Worm (Caenorhabditis elegans) whole organism, late embryonic: ENCODE measurements around the gene fbxb-106.

Experiments used
- T23F11.4 ChIP-seq: fragments of 200-800 bp; sonication (Bioruptor generic); optimal IDR thresholded peaks from 2 replicates; lab custom pipeline; 2018; ENCODE audit warnings: mild to moderate bottlenecking, missing genetic modification characterization, missing compliant biosample characterization
- ama-1 ChIP-seq: fragments of 150-350 bp; optimal IDR thresholded peaks from 2 replicates; lab custom pipeline; 2014
- ceh-45 ChIP-seq: fragments of 200-800 bp; sonication (Bioruptor generic); IDR thresholded peaks from 2 replicates; pipeline ENCODE4 v1.3.6; 2022; ENCODE audit warnings: missing genetic modification reagents, missing genetic modification characterization, missing compliant biosample characterization
- dve-1 ChIP-seq: sonication (generic microtip); optimal IDR thresholded peaks from 2 replicates; lab custom pipeline; 2017; ENCODE audit warnings: antibody characterized with exemption, mild to moderate bottlenecking, missing genetic modification characterization, missing compliant biosample characterization
- fkh-10 ChIP-seq: fragments of 150-350 bp; optimal IDR thresholded peaks from 2 replicates; lab custom pipeline; 2014; ENCODE audit warnings: missing biosample characterization, missing genetic modification reagents, missing genetic modification characterization
- nfya-1 ChIP-seq: sonication (generic microtip); optimal IDR thresholded peaks from 2 replicates; lab custom pipeline; 2017; ENCODE audit warnings: missing genetic modification characterization, mild to moderate bottlenecking, missing compliant biosample characterization, antibody characterized with exemption, moderate library complexity
- nhr-11 ChIP-seq: fragments of 150-350 bp; optimal IDR thresholded peaks from 2 replicates; lab custom pipeline; 2014; ENCODE audit warnings: missing biosample characterization, missing genetic modification characterization
- pat-9 ChIP-seq: fragments of 200-800 bp; sonication (Bioruptor generic); optimal IDR thresholded peaks from 2 replicates; lab custom pipeline; 2018; ENCODE audit warnings: mild to moderate bottlenecking, missing genetic modification characterization, moderate library complexity, missing compliant biosample characterization
- pha-4 ChIP-seq: fragments of 150-350 bp; optimal IDR thresholded peaks from 2 replicates; lab custom pipeline; 2018; ENCODE audit warnings: missing biosample characterization, missing genetic modification reagents, missing genetic modification characterization
- pqm-1 ChIP-seq: sonication (generic microtip); optimal IDR thresholded peaks from 2 replicates; lab custom pipeline; 2016; ENCODE audit warnings: missing genetic modification characterization, missing compliant biosample characterization
- pros-1 ChIP-seq: fragments of 150-350 bp; optimal IDR thresholded peaks from 2 replicates; lab custom pipeline; 2014; ENCODE audit warnings: missing biosample characterization, missing genetic modification reagents, missing genetic modification characterization
- rnt-1 ChIP-seq: sonication (generic microtip); optimal IDR thresholded peaks from 2 replicates; lab custom pipeline; 2016; ENCODE audit warnings: missing genetic modification characterization, missing compliant biosample characterization
- ttx-3 ChIP-seq: sonication (generic microtip); optimal IDR thresholded peaks from 2 replicates; lab custom pipeline; 2016; ENCODE audit warnings: missing genetic modification reagents, missing genetic modification characterization, missing compliant biosample characterization
- unc-3 ChIP-seq, 2 experiments: fragments of 200-800 bp in 1 of 2; sonication (Bioruptor generic) in 1 of 2; sonication (generic microtip) in 1 of 2; conservative IDR thresholded peaks in 1 of 2; optimal IDR thresholded peaks in 1 of 2; 2 replicates each; pipeline versions ENCODE4 v1.3.6 to Lab custom; 2016 to 2022; ENCODE audit warnings: missing compliant biosample characterization in 2 of 2, missing genetic modification characterization in 2 of 2, missing genetic modification reagents in 1 of 2

DNA sequence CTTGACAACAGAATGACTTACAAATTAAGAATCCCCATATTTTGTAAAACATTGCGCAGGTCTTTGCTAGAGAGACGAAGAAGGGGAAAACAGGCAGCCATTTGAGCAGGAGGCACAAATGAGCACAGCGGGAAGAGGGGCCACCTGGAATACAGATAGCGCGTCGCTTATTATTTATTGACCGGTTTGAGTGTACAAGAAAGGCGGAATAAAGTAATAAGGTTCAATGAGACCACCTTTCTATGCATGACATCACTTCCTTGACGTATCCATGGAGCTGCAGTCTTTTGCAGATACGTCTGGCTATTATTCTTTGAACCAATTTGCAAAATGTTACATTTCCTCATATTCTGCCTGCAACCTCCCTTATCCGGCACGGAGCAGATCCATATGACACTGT, 12.7 kb downstream of the fbxb-106 start, which contains the start of gene fbxb-111:
- TF ChIP-seq ceh-45 (GFP tag; lab: Robert Waterston, UW) = no peak
- no peak for TF ChIP-seq T23F11.4 (GFP tag; lab: Kevin White, UChicago)
- no peak for TF ChIP-seq ama-1 (lab: Kevin White, UChicago)
- TF ChIP-seq pat-9 = no peak
- no peak for TF ChIP-seq pqm-1 (tag; lab: Kevin White, UChicago)
- TF ChIP-seq pros-1 = no peak
- no peak for TF ChIP-seq pha-4 (tag; lab: Kevin White, UChicago)
- TF ChIP-seq nfya-1 (tag; lab: Kevin White, UChicago) = no peak
- no peak for TF ChIP-seq nhr-11
- TF ChIP-seq rnt-1 = no peak
- no peak for TF ChIP-seq unc-3 (GFP tag; conservative IDR thresholded peaks at IDR 0.05; lab: Robert Waterston, UW)
- no peak for TF ChIP-seq unc-3 (tag; optimal IDR thresholded peaks at IDR 0.05; lab: Kevin White, UChicago)
- TF ChIP-seq dve-1 (tag; lab: Kevin White, UChicago) = no peak
- no peak for TF ChIP-seq ttx-3
- no peak for TF ChIP-seq fkh-10
